Worm (Caenorhabditis elegans) whole organism, late embryonic: ENCODE measurements around the gene zig-13.

ENCODE experiments used
- C08G9.2 ChIP-seq: sonication (generic microtip); optimal IDR thresholded peaks from 2 replicates; lab custom pipeline; 2016; ENCODE audit warnings: mild to moderate bottlenecking, missing genetic modification characterization, moderate library complexity, missing compliant biosample characterization
- C38D4.7 ChIP-seq: fragments of 200-800 bp; sonication (Bioruptor generic); optimal IDR thresholded peaks from 2 replicates; lab custom pipeline; 2018; ENCODE audit warnings: mild to moderate bottlenecking, missing genetic modification characterization, moderate library complexity, missing compliant biosample characterization
- K09A11.1 ChIP-seq: sonication (generic microtip); optimal IDR thresholded peaks from 2 replicates; lab custom pipeline; 2017; ENCODE audit warnings: antibody characterized with exemption, mild to moderate bottlenecking, missing genetic modification characterization, missing compliant biosample characterization; ENCODE audit not compliant: insufficient read depth
- Y22D7AL.16 ChIP-seq: sonication (generic microtip); optimal IDR thresholded peaks from 2 replicates; lab custom pipeline; 2016; ENCODE audit warnings: missing genetic modification characterization, missing compliant biosample characterization
- ceh-24 ChIP-seq: sonication (generic microtip); optimal IDR thresholded peaks from 2 replicates; lab custom pipeline; 2016; ENCODE audit warnings: mild to moderate bottlenecking, missing genetic modification characterization, missing compliant biosample characterization
- ceh-31 ChIP-seq: sonication (generic microtip); optimal IDR thresholded peaks from 2 replicates; lab custom pipeline; 2016; ENCODE audit warnings: missing genetic modification characterization, missing compliant biosample characterization
- ceh-34 ChIP-seq: sonication (generic microtip); optimal IDR thresholded peaks from 2 replicates; lab custom pipeline; 2016; ENCODE audit warnings: mild to moderate bottlenecking, missing genetic modification characterization, missing compliant biosample characterization
- ceh-45 ChIP-seq: fragments of 200-800 bp; sonication (Bioruptor generic); IDR thresholded peaks from 2 replicates; pipeline ENCODE4 v1.3.6; 2022; ENCODE audit warnings: missing genetic modification reagents, missing genetic modification characterization, missing compliant biosample characterization
- ceh-9 ChIP-seq: sonication (generic microtip); optimal IDR thresholded peaks from 2 replicates; lab custom pipeline; 2016; ENCODE audit warnings: mild to moderate bottlenecking, missing genetic modification characterization, inconsistent platforms, missing compliant biosample characterization
- elt-2 ChIP-seq: sonication (generic microtip); optimal IDR thresholded peaks from 2 replicates; lab custom pipeline; 2016; ENCODE audit warnings: missing genetic modification reagents, missing genetic modification characterization, missing compliant biosample characterization
- elt-4 ChIP-seq: sonication (generic microtip); optimal IDR thresholded peaks from 2 replicates; lab custom pipeline; 2016; ENCODE audit warnings: missing genetic modification characterization, missing compliant biosample characterization
- ets-4 ChIP-seq: sonication (generic microtip); optimal IDR thresholded peaks from 2 replicates; lab custom pipeline; 2016; ENCODE audit warnings: missing genetic modification characterization, missing compliant biosample characterization
- fax-1 ChIP-seq: sonication (generic microtip); optimal IDR thresholded peaks from 2 replicates; lab custom pipeline; 2016; ENCODE audit warnings: missing genotype, missing genetic modification characterization, missing compliant biosample characterization
- fkh-10 ChIP-seq: fragments of 150-350 bp; optimal IDR thresholded peaks from 2 replicates; lab custom pipeline; 2014; ENCODE audit warnings: missing biosample characterization, missing genetic modification reagents, missing genetic modification characterization
- fkh-6 ChIP-seq: sonication (generic microtip); optimal IDR thresholded peaks from 2 replicates; lab custom pipeline; 2016; ENCODE audit warnings: missing genetic modification characterization, missing compliant biosample characterization
- hlh-15 ChIP-seq: sonication (generic microtip); optimal IDR thresholded peaks from 2 replicates; lab custom pipeline; 2016; ENCODE audit warnings: missing genetic modification characterization, missing compliant biosample characterization
- hlh-30 ChIP-seq: sonication (generic microtip); optimal IDR thresholded peaks from 2 replicates; lab custom pipeline; 2017; ENCODE audit warnings: antibody characterized with exemption, missing genetic modification characterization, missing compliant biosample characterization; ENCODE audit not compliant: insufficient read depth
- hlh-6 ChIP-seq: sonication (generic microtip); optimal IDR thresholded peaks from 2 replicates; lab custom pipeline; 2016; ENCODE audit warnings: missing genotype, missing genetic modification characterization, missing compliant biosample characterization
- hlh-8 ChIP-seq: sonication (generic microtip); optimal IDR thresholded peaks from 2 replicates; lab custom pipeline; 2016; ENCODE audit warnings: missing genotype, missing genetic modification characterization, missing compliant biosample characterization
- lim-6 ChIP-seq: sonication (generic microtip); optimal IDR thresholded peaks from 2 replicates; lab custom pipeline; 2016; ENCODE audit warnings: missing genetic modification characterization, missing compliant biosample characterization
- lin-11 ChIP-seq: fragments of 200-800 bp; sonication (Bioruptor generic); optimal IDR thresholded peaks from 2 replicates; lab custom pipeline; 2018; ENCODE audit warnings: mild to moderate bottlenecking, missing genetic modification characterization, missing compliant biosample characterization
- nfya-1 ChIP-seq: sonication (generic microtip); optimal IDR thresholded peaks from 2 replicates; lab custom pipeline; 2017; ENCODE audit warnings: missing genetic modification characterization, mild to moderate bottlenecking, missing compliant biosample characterization, antibody characterized with exemption, moderate library complexity
- nhr-11 ChIP-seq: fragments of 150-350 bp; optimal IDR thresholded peaks from 2 replicates; lab custom pipeline; 2014; ENCODE audit warnings: missing biosample characterization, missing genetic modification characterization
- odd-2 ChIP-seq: sonication (generic microtip); optimal IDR thresholded peaks from 2 replicates; lab custom pipeline; 2017; ENCODE audit warnings: antibody characterized with exemption, mild to moderate bottlenecking, missing genetic modification characterization, missing compliant biosample characterization
- pag-3 ChIP-seq: sonication (generic microtip); optimal IDR thresholded peaks from 2 replicates; lab custom pipeline; 2016; ENCODE audit warnings: missing compliant biosample characterization, missing genetic modification characterization, borderline replicate concordance
- pha-2 ChIP-seq: sonication (generic microtip); optimal IDR thresholded peaks from 2 replicates; lab custom pipeline; 2017; ENCODE audit warnings: mild to moderate bottlenecking, missing genetic modification characterization, missing compliant biosample characterization
- pqm-1 ChIP-seq: sonication (generic microtip); optimal IDR thresholded peaks from 2 replicates; lab custom pipeline; 2016; ENCODE audit warnings: missing genetic modification characterization, missing compliant biosample characterization
- ref-2 ChIP-seq: sonication (generic microtip); optimal IDR thresholded peaks from 2 replicates; lab custom pipeline; 2016; ENCODE audit warnings: missing genetic modification characterization, missing compliant biosample characterization
- sox-2 ChIP-seq: fragments of 200-800 bp; sonication (Bioruptor generic); IDR thresholded peaks from 2 replicates; pipeline ENCODE4 v1.3.6; 2022; ENCODE audit warnings: missing genetic modification reagents, missing genetic modification characterization, missing compliant biosample characterization
- syd-9 ChIP-seq: sonication (generic microtip); optimal IDR thresholded peaks from 2 replicates; lab custom pipeline; 2016; ENCODE audit warnings: mild to moderate bottlenecking, missing genetic modification characterization, moderate library complexity, missing compliant biosample characterization
- tbx-2 ChIP-seq: sonication (generic microtip); optimal IDR thresholded peaks from 2 replicates; lab custom pipeline; 2016; ENCODE audit warnings: missing genetic modification characterization, missing compliant biosample characterization
- tbx-7 ChIP-seq: sonication (generic microtip); optimal IDR thresholded peaks from 2 replicates; lab custom pipeline; 2016; ENCODE audit warnings: missing genotype, missing genetic modification characterization, missing compliant biosample characterization
- ttx-3 ChIP-seq: sonication (generic microtip); optimal IDR thresholded peaks from 2 replicates; lab custom pipeline; 2016; ENCODE audit warnings: missing genetic modification reagents, missing genetic modification characterization, missing compliant biosample characterization
- unc-3 ChIP-seq, 2 experiments: fragments of 200-800 bp in 1 of 2; sonication (Bioruptor generic) in 1 of 2; sonication (generic microtip) in 1 of 2; conservative IDR thresholded peaks in 1 of 2; optimal IDR thresholded peaks in 1 of 2; 2 replicates each; pipeline versions ENCODE4 v1.3.6 to Lab custom; 2016 to 2022; ENCODE audit warnings: missing compliant biosample characterization in 2 of 2, missing genetic modification characterization in 2 of 2, missing genetic modification reagents in 1 of 2
- unc-86 ChIP-seq: sonication (generic microtip); optimal IDR thresholded peaks from 2 replicates; lab custom pipeline; 2016; ENCODE audit warnings: missing genetic modification characterization, missing compliant biosample characterization

zig-13 gene

DNA sequence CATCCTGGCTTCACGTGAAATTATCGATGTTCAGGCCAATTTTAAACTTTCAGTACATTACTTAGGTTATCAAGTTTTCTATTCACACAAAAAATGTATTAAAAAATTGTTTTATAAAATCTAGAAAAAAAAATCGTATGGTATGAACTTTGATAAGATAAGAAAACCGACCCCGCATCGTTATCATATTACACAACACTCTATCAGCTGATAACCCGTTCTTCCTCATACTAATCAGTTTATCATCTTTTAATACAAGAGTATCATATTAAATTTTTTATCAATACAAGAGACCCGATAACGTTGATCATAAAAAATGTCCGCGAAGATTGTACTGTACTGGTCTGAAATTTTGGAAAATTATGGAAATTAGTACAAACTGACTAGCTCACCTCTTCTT, 2.4 kb downstream of the zig-13 start:
- no peak for TF ChIP-seq ceh-31 (tag; lab: Kevin White, UChicago)
- TF ChIP-seq unc-3 (GFP tag; conservative IDR thresholded peaks at IDR 0.05; lab: Robert Waterston, UW): no peak
- TF ChIP-seq unc-3 (tag; optimal IDR thresholded peaks at IDR 0.05; lab: Kevin White, UChicago): no peak
- peak; percentile 70 for TF ChIP-seq pqm-1 (tag; lab: Kevin White, UChicago)
- TF ChIP-seq Y22D7AL.16 (tag; lab: Kevin White, UChicago): no peak
- no peak for TF ChIP-seq hlh-30
- TF ChIP-seq ceh-34 (tag; lab: Kevin White, UChicago): no peak
- no peak for TF ChIP-seq C38D4.7
- TF ChIP-seq elt-2 (tag; lab: Kevin White, UChicago): peak; percentile 100

DNA sequence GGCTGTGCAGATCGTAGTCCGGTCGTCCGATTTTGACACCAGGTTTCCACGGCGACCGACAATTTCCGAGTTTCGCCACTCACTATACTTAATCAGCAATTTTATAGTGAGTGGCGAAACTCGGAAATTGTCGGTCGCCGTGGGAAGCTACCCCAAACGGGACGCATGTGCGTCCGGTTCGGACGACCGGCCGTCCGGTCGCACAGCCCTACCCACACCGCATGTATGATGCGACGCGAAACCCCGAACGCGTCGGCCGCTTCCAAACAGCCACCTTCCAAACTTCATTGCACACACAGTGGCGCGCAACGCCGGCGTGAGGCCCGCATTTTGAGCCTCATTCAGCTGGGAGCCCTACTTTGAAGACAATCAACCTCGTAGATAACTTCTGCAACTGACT, 5.5 kb downstream of the zig-13 start:
- TF ChIP-seq fax-1: no peak

DNA sequence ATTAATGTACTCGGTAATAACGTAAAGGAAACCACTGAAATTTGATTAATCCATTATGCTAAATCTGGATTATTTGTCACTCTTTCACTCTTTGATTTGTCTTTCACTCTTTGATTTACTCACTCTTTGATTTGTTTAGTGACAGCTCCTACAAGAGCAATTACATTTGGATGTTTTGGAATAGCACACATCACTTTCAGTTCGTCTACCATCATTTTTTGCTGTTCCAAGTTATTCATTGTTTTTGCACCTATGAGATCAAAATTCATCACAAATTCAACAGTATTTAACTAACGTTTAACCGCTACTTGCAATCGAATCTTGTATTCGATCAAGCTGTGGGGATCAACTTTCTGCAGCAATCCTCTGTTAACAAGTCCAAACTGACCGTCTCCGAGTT, 7.4 kb downstream of the zig-13 start:
- no peak for TF ChIP-seq odd-2
- no peak for TF ChIP-seq ceh-45 (GFP tag; lab: Robert Waterston, UW)
- no peak for TF ChIP-seq ceh-9 (tag; lab: Kevin White, UChicago)
- TF ChIP-seq unc-86: no peak
- TF ChIP-seq nfya-1 (tag; lab: Kevin White, UChicago): no peak
- no peak for TF ChIP-seq pag-3 (tag; lab: Kevin White, UChicago)
- TF ChIP-seq K09A11.1 (tag; lab: Kevin White, UChicago): no peak

DNA sequence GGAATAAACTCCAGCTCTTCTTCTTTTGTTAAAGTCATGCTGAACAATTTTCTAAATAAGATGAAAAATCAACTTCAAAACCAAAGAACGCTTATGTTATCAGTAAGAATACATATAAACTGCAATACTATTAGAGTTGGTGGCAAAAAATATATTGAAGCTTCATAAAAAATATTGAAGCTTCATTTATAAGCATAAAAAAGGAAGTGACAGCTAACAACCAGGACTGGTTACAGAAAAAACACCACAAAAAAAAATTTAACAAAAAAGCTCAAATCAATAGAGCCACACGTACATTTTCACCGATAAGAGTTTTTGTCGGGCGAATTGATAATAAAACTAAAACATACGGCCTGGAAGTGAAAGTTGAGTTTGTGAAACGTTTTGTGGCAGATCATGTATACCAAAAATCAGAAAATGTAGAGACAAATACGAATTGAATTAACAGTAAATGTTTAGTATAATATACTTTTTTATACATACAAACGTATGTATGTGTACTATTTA, 8.9 kb downstream of the zig-13 start, which contains the start of gene sqst-5:
sqst-5 (minus strand) TSS at position 51 of the 507 bp plus-strand sequence.
- no peak for TF ChIP-seq elt-4 (tag; lab: Kevin White, UChicago)
- no peak for TF ChIP-seq ref-2 (tag; lab: Kevin White, UChicago)
- TF ChIP-seq nfya-1 (tag; lab: Kevin White, UChicago): no peak
- TF ChIP-seq hlh-6 (tag; lab: Kevin White, UChicago): no peak

DNA sequence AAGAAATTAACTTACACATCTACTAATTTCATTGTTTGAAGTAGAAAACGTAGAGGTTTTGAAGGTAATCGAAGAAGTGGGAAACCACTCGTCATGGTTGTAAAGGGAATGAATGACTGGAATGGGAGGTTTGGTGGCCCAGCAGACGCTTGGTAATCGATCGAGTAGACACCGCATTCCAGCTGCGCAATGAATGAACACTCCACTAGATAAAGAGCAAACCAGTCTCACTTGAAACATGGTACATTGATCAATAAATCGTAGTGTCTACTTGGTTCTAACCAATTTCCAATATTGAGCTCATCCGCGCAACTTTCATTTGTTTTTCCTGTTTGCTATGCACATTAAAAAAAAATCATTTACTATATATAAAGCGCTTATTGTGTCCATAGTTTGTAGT, 10.2 kb downstream of the zig-13 start, which contains the start of gene fbxb-84:
fbxb-84 (minus strand) TSS at position 101 of the 400 bp plus-strand sequence.
- TF ChIP-seq C08G9.2 (tag; lab: Kevin White, UChicago) (no peak), ttx-3 (no peak), nhr-11 (tag; lab: Kevin White, UChicago) (no peak), tbx-7 (tag; lab: Kevin White, UChicago) (no peak), fkh-10 (GFP tag; lab: Kevin White, UChicago) (no peak), hlh-8 (tag; lab: Kevin White, UChicago) (no peak), lim-6 (tag; lab: Kevin White, UChicago) (no peak), ref-2 (tag; lab: Kevin White, UChicago) (no peak), ceh-31 (tag; lab: Kevin White, UChicago) (no peak), hlh-6 (tag; lab: Kevin White, UChicago) (no peak), sox-2 (GFP tag; lab: Robert Waterston, UW) (no peak), unc-86 (no peak), lin-11 (tag; lab: Kevin White, UChicago) (no peak), pha-2 (tag; lab: Kevin White, UChicago) (no peak), fkh-6 (tag; lab: Kevin White, UChicago) (no peak), tbx-2 (tag; lab: Kevin White, UChicago) (no peak), syd-9 (tag; lab: Kevin White, UChicago) (no peak), ceh-24 (tag; lab: Kevin White, UChicago) (no peak), hlh-15 (tag; lab: Kevin White, UChicago) (no peak), ets-4 (tag; lab: Kevin White, UChicago) (no peak)
